3 fruit fly cellular contexts compared by ENCODE assay signal in the genomic region with DNA sequence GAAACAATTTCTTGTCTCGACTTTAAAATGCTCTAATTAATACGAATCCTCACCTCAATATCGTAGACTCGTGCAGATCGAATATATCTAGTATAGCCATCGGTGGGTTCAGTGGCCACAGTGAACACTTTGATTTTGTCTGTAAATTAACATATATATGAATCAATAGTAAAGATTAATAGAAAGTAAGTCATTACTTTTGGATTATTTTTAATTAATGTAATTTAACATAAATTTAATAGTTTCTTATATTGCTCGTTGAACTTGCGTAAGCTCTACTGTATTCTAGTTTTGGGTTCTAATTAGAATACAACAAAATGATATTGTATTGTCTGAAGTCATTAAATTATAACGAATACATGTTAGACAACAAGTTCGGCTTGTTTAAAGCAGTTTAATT.
TF ChIP-seq lines count a peak whose summit lies in the region.

No protein-coding gene starts in this region.

- TF ChIP-seq CTCF in whole organism, embryonic (GFP tag; optimal IDR thresholded peaks at IDR 0.05; lab: Kevin White, UChicago) = no peak

TF ChIP-seq in whole organism, adult, 20 proteins besides CTCF, POLR2A, EP300 and RAD21:
- TF ChIP-seq pad (GFP tag; optimal IDR thresholded peaks at IDR 0.05; lab: Kevin White, UChicago) (no peak), kay (GFP tag; lab: Kevin White, UChicago; ENCODE audit: borderline replicate concordance) (peak; percentile 29), CG7101 (tag; optimal IDR thresholded peaks at IDR 0.05; lab: Kevin White, UChicago) (peak; percentile 6)

TF ChIP-seq in whole organism, embryonic, 481 proteins besides CTCF, POLR2A, EP300 and RAD21 (continues in another document):
- TF ChIP-seq CG12391 (tag; optimal IDR thresholded peaks at IDR 0.05; lab: Kevin White, UChicago) (peak; percentile 11), CG9932 (GFP tag; IDR thresholded peaks at IDR 0.05; lab: Robert Waterston, UW) (peak; percentile 60), wek (GFP tag; optimal IDR thresholded peaks at IDR 0.05; lab: Kevin White, UChicago) (no peak), ttk (GFP tag; IDR thresholded peaks at IDR 0.05; lab: Robert Waterston, UW) (no peak), Rfx (GFP tag; IDR thresholded peaks at IDR 0.05; lab: Robert Waterston, UW) (peak; percentile 68), dmrt11E (tag; optimal IDR thresholded peaks at IDR 0.05; lab: Kevin White, UChicago) (peak; percentile 17), CG12744 (GFP tag; optimal IDR thresholded peaks at IDR 0.05; lab: Kevin White, UChicago) (no peak), yki (optimal IDR thresholded peaks at IDR 0.05; lab: Kevin White, UChicago) (no peak), bsh (GFP tag; optimal IDR thresholded peaks at IDR 0.05; lab: Kevin White, UChicago) (peak in 1 of 2 experiments; percentile 30), z (GFP tag; IDR thresholded peaks at IDR 0.05; lab: Robert Waterston, UW) (no peak), CG8359 (GFP tag; optimal IDR thresholded peaks at IDR 0.05; lab: Kevin White, UChicago; ENCODE audit: borderline replicate concordance) (no peak), CG7372 (GFP tag; IDR thresholded peaks at IDR 0.05; lab: Robert Waterston, UW) (no peak), CG10431 (GFP tag; optimal IDR thresholded peaks at IDR 0.05; lab: Kevin White, UChicago) (no peak), CG32532 (GFP tag; IDR thresholded peaks at IDR 0.05; lab: Robert Waterston, UW) (peak; percentile 63; the same call in 1 of the 2 replicates), CG16815 (GFP tag; optimal IDR thresholded peaks at IDR 0.05; lab: Kevin White, UChicago) (no peak), Camta (GFP tag; optimal IDR thresholded peaks at IDR 0.05; lab: Kevin White, UChicago) (no peak), gem (tag; optimal IDR thresholded peaks at IDR 0.05; lab: Kevin White, UChicago) (peak; percentile 46), PHDP (tag; optimal IDR thresholded peaks at IDR 0.05; lab: Kevin White, UChicago) (peak; percentile 6), otp (GFP tag; IDR thresholded peaks at IDR 0.05; lab: Robert Waterston, UW) (no peak), cad (GFP tag; optimal IDR thresholded peaks at IDR 0.05; lab: Kevin White, UChicago) (no peak), CG8924 (tag; optimal IDR thresholded peaks at IDR 0.05; lab: Kevin White, UChicago) (peak; percentile 4), HmgZ (tag; optimal IDR thresholded peaks at IDR 0.05; lab: Kevin White, UChicago) (no peak), CG17385 (GFP tag; optimal IDR thresholded peaks at IDR 0.05; lab: Kevin White, UChicago) (peak; percentile 33), kni (GFP tag; optimal IDR thresholded peaks at IDR 0.05; lab: Kevin White, UChicago) (no peak), NC2β (GFP tag; optimal IDR thresholded peaks at IDR 0.05; lab: Kevin White, UChicago) (no peak), sna (GFP tag; IDR thresholded peaks at IDR 0.05; lab: Robert Waterston, UW; ENCODE audit: partially characterized antibody) (no peak), nerfin-1 (tag; optimal IDR thresholded peaks at IDR 0.05; lab: Kevin White, UChicago) (no peak), org-1 (GFP tag; optimal IDR thresholded peaks at IDR 0.05; lab: Kevin White, UChicago) (no peak), CG18764 (GFP tag; optimal IDR thresholded peaks at IDR 0.05; lab: Kevin White, UChicago) (no peak), Dref (GFP tag; IDR thresholded peaks at IDR 0.05; lab: Robert Waterston, UW) (no peak), CoRest (tag; optimal IDR thresholded peaks at IDR 0.05; lab: Kevin White, UChicago) (peak; percentile 20), lmd (GFP tag; IDR thresholded peaks at IDR 0.05; lab: Robert Waterston, UW) (peak; percentile 37; the same call in 1 of the 2 replicates), CG18011 (GFP tag; optimal IDR thresholded peaks at IDR 0.05; lab: Kevin White, UChicago) (no peak), CG14014 (GFP tag; IDR thresholded peaks at IDR 0.05; lab: Robert Waterston, UW) (no peak), Pdp1 (GFP tag; optimal IDR thresholded peaks at IDR 0.05; lab: Kevin White, UChicago) (no peak), CrebB (tag; optimal IDR thresholded peaks at IDR 0.05; lab: Kevin White, UChicago) (no peak), vvl (GFP tag; IDR thresholded peaks at IDR 0.05; lab: Robert Waterston, UW) (peak; percentile 44; the same call in 1 of the 2 replicates), jing (GFP tag; optimal IDR thresholded peaks at IDR 0.05; lab: Kevin White, UChicago) (no peak), CG7839 (tag; optimal IDR thresholded peaks at IDR 0.05; lab: Kevin White, UChicago) (peak; percentile 25), CG10147 (GFP tag; optimal IDR thresholded peaks at IDR 0.05; lab: Kevin White, UChicago) (peak; percentile 20), cas (GFP tag; IDR thresholded peaks at IDR 0.05; lab: Robert Waterston, UW) (no peak), usp (GFP tag; optimal IDR thresholded peaks at IDR 0.05; lab: Kevin White, UChicago) (no peak)

TF ChIP-seq in whole organism, prepupa, 60 proteins besides CTCF, POLR2A, EP300 and RAD21:
- TF ChIP-seq CG1621 (tag; optimal IDR thresholded peaks at IDR 0.05; lab: Kevin White, UChicago) (no peak), fd59A (GFP tag; optimal IDR thresholded peaks at IDR 0.05; lab: Kevin White, UChicago) (no peak), CG15336 (GFP tag; IDR thresholded peaks at IDR 0.05; lab: Robert Waterston, UW) (peak; percentile 18; the same call in 1 of the 2 replicates), topi (GFP tag; optimal IDR thresholded peaks at IDR 0.05; lab: Kevin White, UChicago) (no peak), CG8119 (GFP tag; IDR thresholded peaks at IDR 0.05; lab: Robert Waterston, UW) (0 out of 3 replicates have a peak, but pooled peaks have one; percentile 20), Met (GFP tag; optimal IDR thresholded peaks at IDR 0.05; lab: Kevin White, UChicago) (no peak), eg (GFP tag; IDR thresholded peaks at IDR 0.05; lab: Robert Waterston, UW) (0 out of 3 replicates have a peak, but pooled peaks have one; percentile 11)
